Fruit fly (Drosophila melanogaster) whole organism, embryonic: ENCODE measurements around the gene mldr.

ENCODE experiments used
- Adf1 ChIP-seq: fragments of 200-800 bp; sonication (Bioruptor generic); IDR thresholded peaks from 2 replicates; pipeline ENCODE4 v1.3.6; 2022; ENCODE audit warnings: missing biosample characterization, missing genetic modification characterization
- Aef1 ChIP-seq: fragments of 200-800 bp; sonication (Bioruptor generic); IDR thresholded peaks from 3 replicates; pipeline ENCODE4 v1.3.6; 2022; ENCODE audit warnings: missing biosample characterization, missing genetic modification characterization
- Bdp1 ChIP-seq: fragments of 200-800 bp; sonication (Bioruptor generic); optimal IDR thresholded peaks from 3 replicates; lab custom pipeline; 2016; ENCODE audit warnings: missing biosample characterization, missing genetic modification characterization
- Bgb ChIP-seq: fragments of 200-800 bp; sonication (Bioruptor generic); IDR thresholded peaks from 2 replicates; pipeline ENCODE4 v1.3.6; 2022; ENCODE audit warnings: missing biosample characterization, missing genetic modification characterization; ENCODE audit not compliant: partially characterized antibody
- CG10274 ChIP-seq: fragments of 200-800 bp; sonication (Bioruptor generic); optimal IDR thresholded peaks from 3 replicates; lab custom pipeline; 2017; ENCODE audit warnings: missing biosample characterization, mild to moderate bottlenecking, missing genetic modification characterization
- CG10431 ChIP-seq: fragments of 200-800 bp; sonication (Bioruptor generic); optimal IDR thresholded peaks from 3 replicates; lab custom pipeline; 2018; ENCODE audit warnings: missing biosample characterization, mild to moderate bottlenecking, missing genetic modification characterization
- CG10979 ChIP-seq: fragments of 200-800 bp; sonication (Bioruptor generic); optimal IDR thresholded peaks from 2 replicates; lab custom pipeline; 2018; ENCODE audit warnings: missing biosample characterization, mild to moderate bottlenecking, missing genetic modification characterization, moderate library complexity
- CG11247 ChIP-seq: fragments of 200-800 bp; sonication (Bioruptor generic); IDR thresholded peaks from 2 replicates; pipeline ENCODE4 v1.3.6; 2022; ENCODE audit warnings: missing biosample characterization, missing genetic modification characterization
- CG11560 ChIP-seq: fragments of 200-800 bp; sonication (Bioruptor generic); IDR thresholded peaks from 3 replicates; pipeline ENCODE4 v1.3.6; 2022; ENCODE audit warnings: missing biosample characterization, missing genetic modification characterization
- CG11696 ChIP-seq: fragments of 200-800 bp; sonication (Bioruptor generic); IDR thresholded peaks from 2 replicates; pipeline ENCODE4 v1.3.6; 2022; ENCODE audit warnings: missing biosample characterization, missing genetic modification characterization
- CG12942 ChIP-seq: fragments of 200-800 bp; sonication (Bioruptor generic); optimal IDR thresholded peaks from 3 replicates; lab custom pipeline; 2016; ENCODE audit warnings: missing biosample characterization, missing genetic modification characterization
- CG13296 ChIP-seq: fragments of 200-800 bp; sonication (Bioruptor generic); optimal IDR thresholded peaks from 3 replicates; lab custom pipeline; 2018; ENCODE audit warnings: missing biosample characterization, mild to moderate bottlenecking, missing genetic modification characterization
- CG15011 ChIP-seq: fragments of 200-800 bp; sonication (Bioruptor generic); optimal IDR thresholded peaks from 3 replicates; lab custom pipeline; 2018; ENCODE audit warnings: missing biosample characterization, mild to moderate bottlenecking, missing genetic modification characterization
- CG15073 ChIP-seq: fragments of 200-800 bp; sonication (Bioruptor generic); optimal IDR thresholded peaks from 2 replicates; lab custom pipeline; 2016; ENCODE audit warnings: missing biosample characterization, missing genetic modification characterization
- CG15514 ChIP-seq: fragments of 200-800 bp; sonication (Bioruptor generic); optimal IDR thresholded peaks from 3 replicates; lab custom pipeline; 2017; ENCODE audit warnings: missing biosample characterization, missing genetic modification characterization, mild to moderate bottlenecking, moderate library complexity, missing genetic modification reagents
- CG16863 ChIP-seq: fragments of 200-800 bp; sonication (Bioruptor generic); optimal IDR thresholded peaks from 3 replicates; lab custom pipeline; 2016; ENCODE audit warnings: missing biosample characterization, missing genetic modification characterization
- CG32767 ChIP-seq: fragments of 200-800 bp; sonication (Bioruptor generic); IDR thresholded peaks from 2 replicates; pipeline ENCODE4 v1.3.6; 2022; ENCODE audit warnings: missing biosample characterization, missing genetic modification characterization
- CG43689 ChIP-seq: fragments of 200-800 bp; sonication (Bioruptor generic); IDR thresholded peaks from 2 replicates; pipeline ENCODE4 v1.3.6; 2022; ENCODE audit warnings: missing biosample characterization, missing genetic modification characterization
- CG6254 ChIP-seq: fragments of 200-800 bp; sonication (Bioruptor generic); optimal IDR thresholded peaks from 3 replicates; lab custom pipeline; 2017; ENCODE audit warnings: mild to moderate bottlenecking, missing biosample characterization, missing genetic modification reagents, missing genetic modification characterization
- CG8478 ChIP-seq: fragments of >200 bp; optimal IDR thresholded peaks from 2 replicates; lab custom pipeline; 2018
- Chrac-16 ChIP-seq: fragments of 200-800 bp; sonication (Bioruptor generic); optimal IDR thresholded peaks from 3 replicates; lab custom pipeline; 2016; ENCODE audit warnings: missing biosample characterization, missing genetic modification characterization
- Dbx ChIP-seq: fragments of 200-800 bp; sonication (Bioruptor generic); IDR thresholded peaks from 3 replicates; pipeline ENCODE4 v1.3.6; 2022; ENCODE audit warnings: missing biosample characterization, missing genetic modification characterization
- Dip3 ChIP-seq: fragments of 200-800 bp; sonication (Bioruptor generic); optimal IDR thresholded peaks from 3 replicates; lab custom pipeline; 2016; ENCODE audit warnings: missing biosample characterization, missing genetic modification characterization
- Fer2 ChIP-seq: fragments of 200-800 bp; sonication (Bioruptor generic); optimal IDR thresholded peaks from 2 replicates; lab custom pipeline; 2018; ENCODE audit warnings: missing biosample characterization, mild to moderate bottlenecking, missing genetic modification characterization, moderate library complexity
- Hr51 ChIP-seq, 2 experiments: fragments of 200-800 bp; sonication (Bioruptor generic); optimal IDR thresholded peaks; 2 replicates in 1 of 2; 3 replicates in 1 of 2; lab custom pipeline; 2016 to 2018; ENCODE audit warnings: missing biosample characterization in 2 of 2, missing genetic modification characterization in 2 of 2, mild to moderate bottlenecking in 1 of 2, moderate library complexity in 1 of 2
- Lpt ChIP-seq: fragments of >200 bp; optimal IDR thresholded peaks from 2 replicates; lab custom pipeline; 2018; ENCODE audit warnings: missing biosample characterization, missing genetic modification characterization
- Meics ChIP-seq: fragments of 200-800 bp; sonication (Bioruptor generic); optimal IDR thresholded peaks from 2 replicates; lab custom pipeline; 2017; ENCODE audit warnings: missing biosample characterization, mild to moderate bottlenecking, missing genetic modification characterization
- Oli ChIP-seq: fragments of 200-800 bp; sonication (Bioruptor generic); optimal IDR thresholded peaks from 2 replicates; lab custom pipeline; 2018; ENCODE audit warnings: missing biosample characterization, mild to moderate bottlenecking, missing genetic modification characterization, moderate library complexity
- Ravus ChIP-seq: fragments of 200-800 bp; sonication (Bioruptor generic); IDR thresholded peaks from 2 replicates; pipeline ENCODE4 v1.3.6; 2022; ENCODE audit warnings: missing biosample characterization, missing genetic modification characterization
- Spps ChIP-seq: fragments of 200-800 bp; sonication (Bioruptor generic); optimal IDR thresholded peaks from 2 replicates; lab custom pipeline; 2018; ENCODE audit warnings: missing biosample characterization, mild to moderate bottlenecking, missing genetic modification characterization
- Xrp1 ChIP-seq: fragments of 200-800 bp; sonication (Bioruptor generic); IDR thresholded peaks from 2 replicates; pipeline ENCODE4 v1.3.6; 2022; ENCODE audit warnings: missing biosample characterization, missing genetic modification characterization
- abd-A ChIP-seq: fragments of 200-800 bp; sonication (Bioruptor generic); optimal IDR thresholded peaks from 3 replicates; lab custom pipeline; 2019; ENCODE audit warnings: missing biosample characterization, mild to moderate bottlenecking, missing genetic modification characterization, moderate library complexity
- al ChIP-seq: fragments of 200-800 bp; sonication (Bioruptor generic); IDR thresholded peaks from 2 replicates; pipeline ENCODE4 v1.3.6; 2022; ENCODE audit warnings: missing biosample characterization, missing genetic modification characterization
- cad ChIP-seq: fragments of >200 bp; optimal IDR thresholded peaks from 2 replicates; lab custom pipeline; 2017; ENCODE audit warnings: missing biosample characterization, missing genetic modification characterization
- en ChIP-seq: fragments of 200-800 bp; sonication (Bioruptor generic); optimal IDR thresholded peaks from 2 replicates; lab custom pipeline; 2016; ENCODE audit warnings: missing biosample characterization, missing genetic modification characterization
- esg ChIP-seq: fragments of 200-800 bp; sonication (Bioruptor generic); conservative IDR thresholded peaks from 2 replicates; pipeline ENCODE4 v1.3.6; 2022; ENCODE audit warnings: missing biosample characterization, missing genetic modification characterization
- gt ChIP-seq: fragments of 200-800 bp; sonication (Bioruptor generic); IDR thresholded peaks from 2 replicates; pipeline ENCODE4 v1.3.6; 2022; ENCODE audit warnings: missing biosample characterization, missing genetic modification characterization
- ham ChIP-seq: fragments of 200-800 bp; sonication (Bioruptor generic); IDR thresholded peaks from 2 replicates; pipeline ENCODE4 v1.3.6; 2022; ENCODE audit warnings: missing biosample characterization, missing genetic modification characterization
- kay ChIP-seq: fragments of 200-800 bp; sonication (Bioruptor generic); optimal IDR thresholded peaks from 2 replicates; lab custom pipeline; 2016; ENCODE audit warnings: missing biosample characterization, missing genetic modification characterization
- lilli ChIP-seq: fragments of 200-800 bp; sonication (Bioruptor generic); optimal IDR thresholded peaks from 3 replicates; lab custom pipeline; 2016; ENCODE audit warnings: missing biosample characterization, missing genetic modification characterization
- nerfin-2 ChIP-seq: fragments of 200-800 bp; sonication (Bioruptor generic); IDR thresholded peaks from 2 replicates; pipeline ENCODE4 v1.3.6; 2022; ENCODE audit warnings: missing biosample characterization, missing genetic modification characterization; ENCODE audit not compliant: partially characterized antibody
- org-1 ChIP-seq: fragments of 200-800 bp; sonication (Bioruptor generic); optimal IDR thresholded peaks from 2 replicates; lab custom pipeline; 2017; ENCODE audit warnings: missing biosample characterization, missing genetic modification characterization
- p53 ChIP-seq: fragments of 200-800 bp; sonication (Bioruptor generic); optimal IDR thresholded peaks from 2 replicates; lab custom pipeline; 2016; ENCODE audit warnings: missing biosample characterization, missing genetic modification characterization
- pan ChIP-seq, 4 experiments: fragments of >200 bp in 3 of 4; fragments of 200-800 bp in 1 of 4; sonication (Bioruptor generic) in 1 of 4; optimal IDR thresholded peaks in 3 of 4; IDR thresholded peaks in 1 of 4; 2 replicates each; pipeline versions ENCODE4 v1.3.6 to Lab custom; 2017 to 2022; ENCODE audit warnings: missing biosample characterization in 2 of 4, missing genetic modification characterization in 2 of 4, mixed read lengths in 1 of 4
- pb ChIP-seq: fragments of 200-800 bp; sonication (Bioruptor generic); optimal IDR thresholded peaks from 3 replicates; lab custom pipeline; 2016; ENCODE audit warnings: missing biosample characterization, missing genetic modification characterization
- pfk ChIP-seq: fragments of 200-800 bp; sonication (Bioruptor generic); optimal IDR thresholded peaks from 2 replicates; lab custom pipeline; 2018; ENCODE audit warnings: missing biosample characterization, mild to moderate bottlenecking, missing genetic modification characterization, moderate library complexity
- pho ChIP-seq: fragments of 200-800 bp; sonication (Bioruptor generic); optimal IDR thresholded peaks from 2 replicates; lab custom pipeline; 2016; ENCODE audit warnings: missing biosample characterization, missing genetic modification characterization
- pita ChIP-seq: fragments of 200-800 bp; sonication (Bioruptor generic); optimal IDR thresholded peaks from 2 replicates; lab custom pipeline; 2017; ENCODE audit warnings: missing biosample characterization, mild to moderate bottlenecking, missing genetic modification characterization
- ro ChIP-seq: fragments of 200-800 bp; sonication (Bioruptor generic); IDR thresholded peaks from 2 replicates; pipeline ENCODE4 v1.3.6; 2022; ENCODE audit warnings: missing biosample characterization, missing genetic modification characterization
- vnd ChIP-seq: fragments of 200-800 bp; sonication (Bioruptor generic); IDR thresholded peaks from 3 replicates; pipeline ENCODE4 v1.3.6; 2022; ENCODE audit warnings: missing biosample characterization, missing genetic modification characterization; ENCODE audit not compliant: partially characterized antibody
- wek ChIP-seq: fragments of 200-800 bp; sonication (Bioruptor generic); optimal IDR thresholded peaks from 3 replicates; lab custom pipeline; 2018; ENCODE audit warnings: missing biosample characterization, mild to moderate bottlenecking, missing genetic modification characterization, moderate library complexity

The mldr gene

dm6 chrX:6265456-6265877, 25.6 kb upstream of the mldr start (continued):
- TF ChIP-seq nerfin-2 (GFP tag; lab: Robert Waterston, UW) (peak; percentile 36; the same call in 1 of the 2 replicates), ham (GFP tag; lab: Robert Waterston, UW) (peak; percentile 50; the same call in 1 of the 2 replicates), CG13296 (peak; percentile 95), pho (peak; percentile 91), CG11560 (tag; lab: Robert Waterston, UW) (peak; percentile 88), Ravus (GFP tag; lab: Robert Waterston, UW) (peak; percentile 83), pita (GFP tag; lab: Kevin White, UChicago) (no peak), kay (GFP tag; lab: Kevin White, UChicago) (peak; percentile 92), wek (GFP tag; lab: Kevin White, UChicago) (peak; percentile 86), CG15073 (peak; percentile 82), gt (GFP tag; lab: Robert Waterston, UW) (peak; percentile 85), cad (no peak), Dip3 (GFP tag; lab: Kevin White, UChicago) (peak; percentile 94), Bgb (no peak), Aef1 (GFP tag; lab: Robert Waterston, UW) (peak; percentile 93), CG15514 (GFP tag; lab: Kevin White, UChicago) (peak; percentile 88), Lpt (GFP tag; lab: Kevin White, UChicago) (no peak), ro (GFP tag; lab: Robert Waterston, UW) (peak; percentile 83), abd-A (tag; lab: Kevin White, UChicago) (peak; percentile 31), Xrp1 (peak; percentile 96), Oli (peak; percentile 99), esg (peak; percentile 94), CG8478 (lab: Kevin White, UChicago) (no peak), CG15011 (peak; percentile 90), al (GFP tag; lab: Robert Waterston, UW) (peak; percentile 86), CG11696 (peak; percentile 82), Adf1 (GFP tag; lab: Robert Waterston, UW) (peak; percentile 59), Spps (peak; percentile 82), CG12942 (peak; percentile 95), pan (optimal IDR thresholded peaks at IDR 0.05; lab: Kevin White, UChicago) (no peak), pan (GFP tag; optimal IDR thresholded peaks at IDR 0.05 in 1 of 2, IDR thresholded peaks at IDR 0.05 in 1 of 2) (peak in 1 of 2 experiments; percentile 95), CG32767 (GFP tag; lab: Robert Waterston, UW) (peak; percentile 96), Fer2 (tag; lab: Kevin White, UChicago) (peak; percentile 84), CG6254 (GFP tag; lab: Kevin White, UChicago) (peak; percentile 89), CG10431 (GFP tag; lab: Kevin White, UChicago) (peak; percentile 50), Meics (peak; percentile 95), CG11247 (GFP tag; lab: Robert Waterston, UW) (peak; percentile 82), pfk (GFP tag; lab: Kevin White, UChicago) (no peak), en (peak; percentile 96), CG43689 (peak; percentile 84), CG16863 (GFP tag; lab: Kevin White, UChicago) (peak; percentile 97), lilli (peak; percentile 96), p53 (GFP tag; lab: Kevin White, UChicago) (peak; percentile 84), Bdp1 (GFP tag; lab: Kevin White, UChicago) (peak; percentile 88), Chrac-16 (GFP tag; lab: Kevin White, UChicago) (peak; percentile 94), CG10274 (GFP tag; lab: Kevin White, UChicago) (peak; percentile 87), vnd (0 out of 3 replicates have a peak, but pooled peaks have one; percentile 29), CG10979 (tag; lab: Kevin White, UChicago) (peak; percentile 95), Hr51 (GFP tag; optimal IDR thresholded peaks at IDR 0.05; lab: Kevin White, UChicago) (peak; percentile 90 to 99), pb (GFP tag; lab: Kevin White, UChicago) (peak; percentile 91), Dbx (GFP tag; lab: Robert Waterston, UW) (peak; percentile 87), org-1 (GFP tag; lab: Kevin White, UChicago) (peak; percentile 97)
